Fruit fly (Drosophila melanogaster): ENCODE data around the gene PGRP-LC.

Gene PGRP-LC

DNA sequence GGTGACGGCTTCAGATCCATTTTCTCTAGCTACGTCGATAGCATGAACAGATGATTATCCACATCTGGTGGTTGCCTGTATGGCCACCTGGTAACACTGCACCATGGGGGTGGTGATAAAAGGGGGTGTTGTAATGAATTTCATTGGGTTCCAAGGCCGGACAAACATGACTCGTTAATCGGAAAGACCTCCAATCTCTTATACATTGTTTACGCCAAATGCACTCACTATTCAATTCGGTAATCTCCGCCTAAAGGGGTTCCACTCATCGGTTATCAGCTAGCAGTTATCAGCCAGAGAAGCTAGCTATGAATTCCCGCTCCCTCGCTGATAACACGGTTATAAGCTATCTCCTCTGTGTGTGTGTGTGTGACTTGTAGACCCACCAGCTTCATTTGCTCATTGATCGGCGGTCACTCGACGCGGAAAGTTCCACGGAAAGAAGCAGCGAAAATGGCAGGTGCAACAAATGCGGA lies 21.6 kb downstream of the PGRP-LC start, which contains the start of gene Pdxk (continued):
- TF ChIP-seq salm (tag; optimal IDR thresholded peaks at IDR 0.05) = no peak
- no peak for TF ChIP-seq CG8478 (optimal IDR thresholded peaks at IDR 0.05)
- no peak for TF ChIP-seq CG13424 (tag; optimal IDR thresholded peaks at IDR 0.05)
- no peak for TF ChIP-seq crc (GFP tag; optimal IDR thresholded peaks at IDR 0.05)
- no peak for TF ChIP-seq bsh (GFP tag; optimal IDR thresholded peaks at IDR 0.05)
- TF ChIP-seq bab2 (GFP tag; optimal IDR thresholded peaks at IDR 0.05) = no peak
- peak; percentile 72 for TF ChIP-seq Sry-δ (GFP tag; optimal IDR thresholded peaks at IDR 0.05)
- 0 out of 2 replicates have a peak, but pooled peaks have one; percentile 26 for TF ChIP-seq Xrp1 (GFP tag; IDR thresholded peaks at IDR 0.05)
- peak; percentile 18 for TF ChIP-seq CG2678 (tag; optimal IDR thresholded peaks at IDR 0.05)
- TF ChIP-seq bigmax (GFP tag; optimal IDR thresholded peaks at IDR 0.05) = no peak
- TF ChIP-seq pzg (GFP tag; optimal IDR thresholded peaks at IDR 0.05) = peak; percentile 62
- TF ChIP-seq ase (GFP tag; IDR thresholded peaks at IDR 0.05) = no peak
- TF ChIP-seq CG34376 (GFP tag; optimal IDR thresholded peaks at IDR 0.05) = peak; percentile 93
- TF ChIP-seq CoRest (tag; optimal IDR thresholded peaks at IDR 0.05) = peak; percentile 12
- TF ChIP-seq CG1832 (GFP tag; optimal IDR thresholded peaks at IDR 0.05) = no peak
- peak; percentile 40 for TF ChIP-seq twi (tag; optimal IDR thresholded peaks at IDR 0.05)
- peak; percentile 47 for TF ChIP-seq Nf-YB (GFP tag; optimal IDR thresholded peaks at IDR 0.05)
- no peak for TF ChIP-seq CG8290 (GFP tag; optimal IDR thresholded peaks at IDR 0.05)
- TF ChIP-seq CG8290 (tag; optimal IDR thresholded peaks at IDR 0.05) = peak in 1 of 2 experiments; percentile 67
- no peak for TF ChIP-seq ro (GFP tag; IDR thresholded peaks at IDR 0.05)
- no peak for TF ChIP-seq CG17361 (GFP tag; IDR thresholded peaks at IDR 0.05)
- TF ChIP-seq CG9932 (GFP tag; IDR thresholded peaks at IDR 0.05) = no peak
- no peak for TF ChIP-seq CG15011 (GFP tag; optimal IDR thresholded peaks at IDR 0.05)
- no peak for TF ChIP-seq jing (GFP tag; optimal IDR thresholded peaks at IDR 0.05)
- peak; percentile 97 for TF ChIP-seq ftz-f1 (GFP tag; optimal IDR thresholded peaks at IDR 0.05)
- peak in 1 of 2 experiments; percentile 80 for TF ChIP-seq crp (GFP tag; optimal IDR thresholded peaks at IDR 0.05)
- peak; percentile 96 for TF ChIP-seq mirr (GFP tag; optimal IDR thresholded peaks at IDR 0.05)
- peak; percentile 3 for TF ChIP-seq CG17568 (GFP tag; optimal IDR thresholded peaks at IDR 0.05)
- no peak for TF ChIP-seq vfl (GFP tag; optimal IDR thresholded peaks at IDR 0.05)
- TF ChIP-seq CG10565 (GFP tag; optimal IDR thresholded peaks at IDR 0.05) = no peak
- TF ChIP-seq gsb (GFP tag; IDR thresholded peaks at IDR 0.05) = no peak
- no peak for TF ChIP-seq Six4 (GFP tag; optimal IDR thresholded peaks at IDR 0.05)
- TF ChIP-seq Spps (tag; optimal IDR thresholded peaks at IDR 0.05) = no peak
- peak; percentile 22 for TF ChIP-seq CG12071 (GFP tag; optimal IDR thresholded peaks at IDR 0.05)
- no peak for TF ChIP-seq Bteb2 (GFP tag; optimal IDR thresholded peaks at IDR 0.05)
- 0 out of 2 replicates have a peak, but pooled peaks have one; percentile 34 for TF ChIP-seq sna (GFP tag; IDR thresholded peaks at IDR 0.05; ENCODE audit: partially characterized antibody)
- no peak for TF ChIP-seq D19B (GFP tag; optimal IDR thresholded peaks at IDR 0.05)
- no peak for TF ChIP-seq CG15479 (GFP tag; optimal IDR thresholded peaks at IDR 0.05)
- no peak for TF ChIP-seq CG31224 (GFP tag; IDR thresholded peaks at IDR 0.05)
- no peak for TF ChIP-seq Sin3A (optimal IDR thresholded peaks at IDR 0.05)
- TF ChIP-seq kni (GFP tag; optimal IDR thresholded peaks at IDR 0.05) = peak; percentile 44
- peak; percentile 78 for TF ChIP-seq crol (GFP tag; IDR thresholded peaks at IDR 0.05)
- no peak for TF ChIP-seq fd96Cb (tag; optimal IDR thresholded peaks at IDR 0.05)
- no peak for TF ChIP-seq CG11247 (GFP tag; IDR thresholded peaks at IDR 0.05)
- no peak for TF ChIP-seq CG10366 (GFP tag; IDR thresholded peaks at IDR 0.05)
- no peak for TF ChIP-seq Dfd (GFP tag; optimal IDR thresholded peaks at IDR 0.05)
- peak; percentile 43 for TF ChIP-seq stwl (tag; optimal IDR thresholded peaks at IDR 0.05)
- TF ChIP-seq Nf-YA (GFP tag; IDR thresholded peaks at IDR 0.05) = no peak
- no peak for TF ChIP-seq CG42726 (GFP tag; IDR thresholded peaks at IDR 0.05; ENCODE audit: partially characterized antibody)
- TF ChIP-seq CG1603 (tag; optimal IDR thresholded peaks at IDR 0.05) = peak; percentile 49
- peak; percentile 45 for TF ChIP-seq CrebB (tag; optimal IDR thresholded peaks at IDR 0.05)
- TF ChIP-seq CG1602 (GFP tag; optimal IDR thresholded peaks at IDR 0.05) = no peak
